Fruit fly (Drosophila melanogaster) Kc167 (cell line): ENCODE results near the gene CG17477.

Experiments used
- Sin3A ChIP-seq: fragments of >200 bp; optimal IDR thresholded peaks from 2 replicates; lab custom pipeline; 2018; ENCODE audit warnings: missing external identifiers
- h ChIP-seq: fragments of >200 bp; optimal IDR thresholded peaks from 3 replicates; lab custom pipeline; 2018; ENCODE audit warnings: missing external identifiers
- psq ChIP-seq: fragments of >200 bp; optimal IDR thresholded peaks from 2 replicates; lab custom pipeline; 2017; ENCODE audit warnings: missing external identifiers
- ttk ChIP-seq: sonication (Bioruptor generic); optimal IDR thresholded peaks from 2 replicates; lab custom pipeline; 2017; ENCODE audit warnings: missing external identifiers

DNA sequence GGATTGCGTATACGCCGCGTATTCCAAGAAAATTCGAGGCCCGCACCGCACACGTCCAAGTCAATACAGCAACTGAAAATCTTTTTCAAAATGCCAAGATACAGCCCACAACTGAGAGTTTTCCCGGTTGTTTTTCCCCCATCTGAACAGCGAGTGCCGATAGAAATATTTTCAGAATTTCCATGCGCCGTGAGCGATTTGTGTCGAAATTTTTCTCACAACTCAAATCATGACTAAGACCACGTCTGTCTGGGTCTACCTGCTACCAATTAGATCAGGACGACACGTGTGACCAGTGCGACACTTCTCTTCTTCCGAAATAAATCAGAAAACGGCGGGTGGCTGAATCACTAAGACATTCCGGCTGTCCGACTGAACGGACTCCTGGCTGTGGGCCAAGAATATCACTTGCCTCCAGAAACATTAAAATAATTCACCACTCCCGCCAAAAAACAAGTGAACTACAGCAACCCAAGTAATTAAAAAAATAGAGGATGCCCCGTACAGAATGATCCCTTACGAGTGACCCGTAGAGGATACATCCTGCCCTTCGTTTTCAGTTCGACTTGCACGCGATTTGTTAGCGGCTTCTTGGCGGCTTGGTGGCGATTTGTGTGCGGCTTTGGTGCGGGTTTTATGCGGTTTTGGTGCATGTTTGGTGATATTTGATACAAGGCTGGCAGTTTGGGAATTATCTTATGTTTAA, 1.2 kb downstream of the CG17477 start, which contains the start of gene cher:
- TF ChIP-seq Sin3A (lab: Kevin White, UChicago) (no peak), h (lab: Kevin White, UChicago) (no peak), psq (lab: Kevin White, UChicago) (no peak), ttk (no peak)
